Fruit fly (Drosophila melanogaster): ENCODE measurements around the gene CG17350.

The CG17350 gene

DNA sequence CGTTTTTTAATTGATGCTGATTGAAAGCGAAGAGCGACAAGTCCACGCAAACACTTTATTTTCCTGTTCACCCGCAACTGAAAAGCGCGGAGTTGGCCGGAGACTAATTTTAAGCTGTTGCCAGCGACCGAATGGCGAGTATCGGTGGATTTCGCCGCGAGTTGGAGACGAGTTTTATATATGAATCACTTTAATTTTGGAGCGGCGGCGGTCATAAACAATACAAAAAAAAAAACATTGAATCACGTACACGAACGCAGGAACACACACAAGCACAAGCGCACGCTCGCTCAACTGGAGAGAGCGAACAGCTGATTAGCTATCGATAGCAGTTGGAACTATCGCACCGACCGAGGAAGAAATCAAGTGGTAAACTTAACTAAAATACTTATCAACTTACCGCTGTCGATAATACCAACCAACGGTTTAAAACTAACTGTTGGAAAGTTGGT is 45.6 kb downstream of the CG17350 start, which contains the start of gene Pax (continued):
- peak; percentile 96 for TF ChIP-seq Bgb (GFP tag; IDR thresholded peaks at IDR 0.05; ENCODE audit: partially characterized antibody)
- no peak for TF ChIP-seq CTCF (GFP tag; optimal IDR thresholded peaks at IDR 0.05)
- peak; percentile 98 for TF ChIP-seq hbn (GFP tag; IDR thresholded peaks at IDR 0.05; ENCODE audit: partially characterized antibody)
- TF ChIP-seq Lim3 (GFP tag; IDR thresholded peaks at IDR 0.05): no peak
- TF ChIP-seq cad (GFP tag; optimal IDR thresholded peaks at IDR 0.05): no peak
- no peak for TF ChIP-seq CG12769 (tag; optimal IDR thresholded peaks at IDR 0.05)
- no peak for TF ChIP-seq trh (GFP tag; optimal IDR thresholded peaks at IDR 0.05)
- no peak for TF ChIP-seq mirr (GFP tag; optimal IDR thresholded peaks at IDR 0.05)
- TF ChIP-seq h (optimal IDR thresholded peaks at IDR 0.05): no peak
- TF ChIP-seq CG14710 (tag; optimal IDR thresholded peaks at IDR 0.05): no peak
- peak; percentile 6 to 82 for TF ChIP-seq insv (GFP tag; optimal IDR thresholded peaks at IDR 0.05)
- TF ChIP-seq CG16815 (GFP tag; optimal IDR thresholded peaks at IDR 0.05): no peak
- TF ChIP-seq grn (GFP tag; optimal IDR thresholded peaks at IDR 0.05): no peak
- no peak for TF ChIP-seq CG4360 (GFP tag; IDR thresholded peaks at IDR 0.05)
- TF ChIP-seq Oli (tag; optimal IDR thresholded peaks at IDR 0.05): no peak
- no peak for TF ChIP-seq btn (GFP tag; optimal IDR thresholded peaks at IDR 0.05)
- TF ChIP-seq CG10565 (GFP tag; optimal IDR thresholded peaks at IDR 0.05): no peak
- TF ChIP-seq odd (GFP tag; optimal IDR thresholded peaks at IDR 0.05): no peak
- TF ChIP-seq crol (GFP tag; IDR thresholded peaks at IDR 0.05): no peak
- TF ChIP-seq CG1647 (GFP tag; optimal IDR thresholded peaks at IDR 0.05): no peak
- TF ChIP-seq Hsf (GFP tag; optimal IDR thresholded peaks at IDR 0.05): no peak
- no peak for TF ChIP-seq HmgD (GFP tag; optimal IDR thresholded peaks at IDR 0.05)
- no peak for TF ChIP-seq zen (tag; optimal IDR thresholded peaks at IDR 0.05)
- TF ChIP-seq CG31365 (tag; optimal IDR thresholded peaks at IDR 0.05): peak; percentile 75
- no peak for TF ChIP-seq ERR (GFP tag; optimal IDR thresholded peaks at IDR 0.05)
- peak; percentile 95 for TF ChIP-seq CG6791 (GFP tag; IDR thresholded peaks at IDR 0.05; ENCODE audit: partially characterized antibody)
- no peak for TF ChIP-seq jing (GFP tag; optimal IDR thresholded peaks at IDR 0.05)
- no peak for TF ChIP-seq da (GFP tag; optimal IDR thresholded peaks at IDR 0.05)
- TF ChIP-seq Hmx (GFP tag; optimal IDR thresholded peaks at IDR 0.05): no peak
- TF ChIP-seq az2 (GFP tag; optimal IDR thresholded peaks at IDR 0.05): no peak
- TF ChIP-seq CG6175 (GFP tag; IDR thresholded peaks at IDR 0.05): no peak
- TF ChIP-seq CG8281 (tag; optimal IDR thresholded peaks at IDR 0.05): no peak
- TF ChIP-seq CG8089 (GFP tag; optimal IDR thresholded peaks at IDR 0.05): no peak
- no peak for TF ChIP-seq H2.0 (GFP tag; IDR thresholded peaks at IDR 0.05)
- no peak for TF ChIP-seq CG8478 (optimal IDR thresholded peaks at IDR 0.05)
- TF ChIP-seq eve (GFP tag; optimal IDR thresholded peaks at IDR 0.05): no peak
- no peak for TF ChIP-seq gcm2 (GFP tag; optimal IDR thresholded peaks at IDR 0.05)
- TF ChIP-seq Hr51 (GFP tag; optimal IDR thresholded peaks at IDR 0.05): no peak
- peak; percentile 95 for TF ChIP-seq pzg (GFP tag; optimal IDR thresholded peaks at IDR 0.05)
- no peak for TF ChIP-seq bowl (GFP tag; IDR thresholded peaks at IDR 0.05)
- TF ChIP-seq CG30431 (GFP tag; optimal IDR thresholded peaks at IDR 0.05): no peak
- TF ChIP-seq CG33557 (GFP tag; optimal IDR thresholded peaks at IDR 0.05): no peak
- TF ChIP-seq CG9876 (GFP tag; optimal IDR thresholded peaks at IDR 0.05): no peak
- no peak for TF ChIP-seq cwo (GFP tag; optimal IDR thresholded peaks at IDR 0.05)
- no peak for TF ChIP-seq sug (tag; optimal IDR thresholded peaks at IDR 0.05)
- TF ChIP-seq gfzf (GFP tag; optimal IDR thresholded peaks at IDR 0.05): peak; percentile 62
- TF ChIP-seq Sry-β (GFP tag; optimal IDR thresholded peaks at IDR 0.05): no peak
- no peak for TF ChIP-seq croc (GFP tag; conservative IDR thresholded peaks at IDR 0.05)
- no peak for TF ChIP-seq caup (GFP tag; optimal IDR thresholded peaks at IDR 0.05; ENCODE audit: severe bottlenecking)
- no peak for TF ChIP-seq CG12071 (GFP tag; optimal IDR thresholded peaks at IDR 0.05)
- TF ChIP-seq CG4820 (GFP tag; optimal IDR thresholded peaks at IDR 0.05): no peak
- TF ChIP-seq CG11093 (GFP tag; IDR thresholded peaks at IDR 0.05): no peak
- no peak for TF ChIP-seq MTF-1 (GFP tag; optimal IDR thresholded peaks at IDR 0.05; ENCODE audit: borderline replicate concordance)
